Fruit fly (Drosophila melanogaster): ENCODE data around the gene TM9SF2.
A peak's percentile ranks its signal among the peaks of the same experiment; 100 is the strongest.

The TM9SF2 gene

dm6 chr2L:20682136-20682733 lies 51.9 kb downstream of the TM9SF2 start, which contains the start of gene CG2617:
CG2617 (plus strand) TSS chr2L:20682368.
- TF ChIP-seq Nf-YA (GFP tag; IDR thresholded peaks at IDR 0.05) (no peak), cg (GFP tag; optimal IDR thresholded peaks at IDR 0.05) (no peak), CG18011 (GFP tag; optimal IDR thresholded peaks at IDR 0.05) (no peak), kah (GFP tag; optimal IDR thresholded peaks at IDR 0.05) (no peak), CG6683 (GFP tag; optimal IDR thresholded peaks at IDR 0.05) (no peak), CG1529 (GFP tag; optimal IDR thresholded peaks at IDR 0.05) (no peak), tin (GFP tag; optimal IDR thresholded peaks at IDR 0.05) (no peak), ap (GFP tag; IDR thresholded peaks at IDR 0.05) (no peak), fd96Cb (tag; optimal IDR thresholded peaks at IDR 0.05) (no peak), C15 (GFP tag; IDR thresholded peaks at IDR 0.05) (no peak), CG1603 (tag; optimal IDR thresholded peaks at IDR 0.05) (peak; percentile 65), Atf6 (GFP tag; IDR thresholded peaks at IDR 0.05) (no peak), peb (GFP tag; IDR thresholded peaks at IDR 0.05) (no peak), CG4424 (GFP tag; optimal IDR thresholded peaks at IDR 0.05) (no peak), aop (GFP tag; IDR thresholded peaks at IDR 0.05) (no peak), CG18262 (tag; optimal IDR thresholded peaks at IDR 0.05) (no peak), Fer2 (tag; optimal IDR thresholded peaks at IDR 0.05) (no peak), Deaf1 (tag; optimal IDR thresholded peaks at IDR 0.05) (no peak), CG4282 (GFP tag; optimal IDR thresholded peaks at IDR 0.05) (no peak), kni (GFP tag; optimal IDR thresholded peaks at IDR 0.05) (no peak), tgo (GFP tag; IDR thresholded peaks at IDR 0.05) (0 out of 3 replicates have a peak, but pooled peaks have one; percentile 8), croc (GFP tag; conservative IDR thresholded peaks at IDR 0.05) (no peak), CG13296 (GFP tag; optimal IDR thresholded peaks at IDR 0.05) (no peak), CG11456 (GFP tag; IDR thresholded peaks at IDR 0.05) (no peak), unc-4 (GFP tag; IDR thresholded peaks at IDR 0.05; ENCODE audit: partially characterized antibody) (peak; percentile 44), MESR4 (GFP tag; optimal IDR thresholded peaks at IDR 0.05) (peak; percentile 18), CG11696 (GFP tag; IDR thresholded peaks at IDR 0.05) (no peak), CG32532 (GFP tag; IDR thresholded peaks at IDR 0.05) (no peak), bbx (GFP tag; IDR thresholded peaks at IDR 0.05; ENCODE audit: partially characterized antibody) (peak; percentile 21; the same call in 1 of the 2 replicates), CoRest (tag; optimal IDR thresholded peaks at IDR 0.05) (peak; percentile 33), Dek (tag; optimal IDR thresholded peaks at IDR 0.05) (no peak), Doc2 (GFP tag; IDR thresholded peaks at IDR 0.05) (no peak), Pdp1 (GFP tag; optimal IDR thresholded peaks at IDR 0.05) (no peak), Dref (GFP tag; IDR thresholded peaks at IDR 0.05) (no peak), CG12219 (GFP tag; optimal IDR thresholded peaks at IDR 0.05) (no peak), hkb (optimal IDR thresholded peaks at IDR 0.05) (no peak), hkb (GFP tag; IDR thresholded peaks at IDR 0.05) (no peak), hth (optimal IDR thresholded peaks at IDR 0.05) (no peak), knrl (GFP tag; IDR thresholded peaks at IDR 0.05; ENCODE audit: partially characterized antibody) (peak; percentile 50; the same call in 2 of the 3 replicates), nom (GFP tag; optimal IDR thresholded peaks at IDR 0.05) (no peak), Lim3 (GFP tag; IDR thresholded peaks at IDR 0.05) (no peak), CG6791 (GFP tag; IDR thresholded peaks at IDR 0.05; ENCODE audit: partially characterized antibody) (peak; percentile 13; the same call in 1 of the 3 replicates), az2 (GFP tag; optimal IDR thresholded peaks at IDR 0.05) (no peak), Opbp (GFP tag; IDR thresholded peaks at IDR 0.05; ENCODE audit: partially characterized antibody) (no peak), HLH54F (GFP tag; optimal IDR thresholded peaks at IDR 0.05) (no peak), odd (GFP tag; optimal IDR thresholded peaks at IDR 0.05) (no peak), GATAe (GFP tag; conservative IDR thresholded peaks at IDR 0.05) (no peak), CG42726 (GFP tag; IDR thresholded peaks at IDR 0.05; ENCODE audit: partially characterized antibody) (no peak), pfk (GFP tag; optimal IDR thresholded peaks at IDR 0.05) (no peak), CG10654 (GFP tag; optimal IDR thresholded peaks at IDR 0.05) (no peak)
